Fruit fly (Drosophila melanogaster) whole organism, embryonic: ENCODE results near the gene LSm3.

Experiments
- BEAF-32 ChIP-seq: fragments of 200-800 bp; sonication (Bioruptor generic); optimal IDR thresholded peaks from 3 replicates; lab custom pipeline; 2017; ENCODE audit warnings: missing biosample characterization, missing genetic modification characterization, mild to moderate bottlenecking, moderate library complexity, missing genetic modification reagents
- CG10267 ChIP-seq: fragments of 200-800 bp; sonication (Bioruptor generic); optimal IDR thresholded peaks from 2 replicates; lab custom pipeline; 2018; ENCODE audit warnings: missing biosample characterization, mild to moderate bottlenecking, missing genetic modification characterization, moderate library complexity
- CG11504 ChIP-seq: fragments of 200-800 bp; sonication (Bioruptor generic); optimal IDR thresholded peaks from 3 replicates; lab custom pipeline; 2019; ENCODE audit warnings: missing biosample characterization, mild to moderate bottlenecking, missing genetic modification characterization, moderate library complexity
- CG12744 ChIP-seq: fragments of 200-800 bp; sonication (Bioruptor generic); optimal IDR thresholded peaks from 2 replicates; lab custom pipeline; 2016; ENCODE audit warnings: missing biosample characterization, missing genetic modification characterization
- CG14860 ChIP-seq: fragments of 200-800 bp; sonication (Bioruptor generic); IDR thresholded peaks from 3 replicates; pipeline ENCODE4 v1.3.6; 2022; ENCODE audit warnings: missing biosample characterization, missing genetic modification characterization; ENCODE audit not compliant: partially characterized antibody
- CG16779 ChIP-seq: fragments of 200-800 bp; sonication (Bioruptor generic); IDR thresholded peaks from 2 replicates; pipeline ENCODE4 v1.3.6; 2022; ENCODE audit warnings: missing biosample characterization, missing genetic modification characterization
- CG17186 ChIP-seq: fragments of 200-800 bp; sonication (Bioruptor generic); optimal IDR thresholded peaks from 3 replicates; lab custom pipeline; 2017; ENCODE audit warnings: missing biosample characterization, missing genetic modification reagents, missing genetic modification characterization
- CG17829 ChIP-seq: fragments of 200-800 bp; optimal IDR thresholded peaks from 2 replicates; lab custom pipeline; 2019; ENCODE audit warnings: missing biosample characterization, mild to moderate bottlenecking, missing genetic modification characterization, moderate library complexity
- CG18476 ChIP-seq: fragments of 200-800 bp; sonication (Bioruptor generic); optimal IDR thresholded peaks from 2 replicates; lab custom pipeline; 2016; ENCODE audit warnings: missing biosample characterization, mild to moderate bottlenecking, missing genetic modification characterization
- CG2202 ChIP-seq: fragments of 200-800 bp; sonication (Bioruptor generic); optimal IDR thresholded peaks from 2 replicates; lab custom pipeline; 2018; ENCODE audit warnings: missing biosample characterization, mild to moderate bottlenecking, missing genetic modification characterization
- CG30020 ChIP-seq: fragments of 200-800 bp; optimal IDR thresholded peaks from 2 replicates; lab custom pipeline; 2019; ENCODE audit warnings: missing biosample characterization, mild to moderate bottlenecking, missing genetic modification characterization, moderate library complexity
- CG32767 ChIP-seq: fragments of 200-800 bp; sonication (Bioruptor generic); IDR thresholded peaks from 2 replicates; pipeline ENCODE4 v1.3.6; 2022; ENCODE audit warnings: missing biosample characterization, missing genetic modification characterization
- CG4328 ChIP-seq: fragments of 200-800 bp; sonication (Bioruptor generic); optimal IDR thresholded peaks from 3 replicates; lab custom pipeline; 2017; ENCODE audit warnings: missing biosample characterization, missing genetic modification reagents, missing genetic modification characterization
- CG43689 ChIP-seq: fragments of 200-800 bp; sonication (Bioruptor generic); IDR thresholded peaks from 2 replicates; pipeline ENCODE4 v1.3.6; 2022; ENCODE audit warnings: missing biosample characterization, missing genetic modification characterization
- CG4404 ChIP-seq: fragments of 200-800 bp; sonication (Bioruptor generic); IDR thresholded peaks from 2 replicates; pipeline ENCODE4 v1.3.6; 2022; ENCODE audit warnings: missing biosample characterization, missing genetic modification characterization
- CG6254 ChIP-seq: fragments of 200-800 bp; sonication (Bioruptor generic); optimal IDR thresholded peaks from 3 replicates; lab custom pipeline; 2017; ENCODE audit warnings: mild to moderate bottlenecking, missing biosample characterization, missing genetic modification reagents, missing genetic modification characterization
- CG9609 ChIP-seq: fragments of 200-800 bp; sonication (Bioruptor generic); optimal IDR thresholded peaks from 3 replicates; lab custom pipeline; 2016; ENCODE audit warnings: missing biosample characterization, missing genetic modification characterization
- CkIIα-i1 ChIP-seq: fragments of 200-800 bp; sonication (Bioruptor generic); IDR thresholded peaks from 2 replicates; pipeline ENCODE4 v1.3.6; 2022; ENCODE audit warnings: missing biosample characterization, missing genetic modification characterization
- D19B ChIP-seq: fragments of 200-800 bp; sonication (Bioruptor generic); optimal IDR thresholded peaks from 2 replicates; lab custom pipeline; 2017; ENCODE audit warnings: missing biosample characterization, mild to moderate bottlenecking, missing genetic modification characterization
- Dip3 ChIP-seq: fragments of 200-800 bp; sonication (Bioruptor generic); optimal IDR thresholded peaks from 3 replicates; lab custom pipeline; 2016; ENCODE audit warnings: missing biosample characterization, missing genetic modification characterization
- Dp ChIP-seq: fragments of 200-800 bp; sonication (Bioruptor generic); optimal IDR thresholded peaks from 2 replicates; lab custom pipeline; 2018; ENCODE audit warnings: missing biosample characterization, mild to moderate bottlenecking, missing genetic modification characterization, moderate library complexity
- Dref ChIP-seq: fragments of 200-800 bp; sonication (Bioruptor generic); IDR thresholded peaks from 2 replicates; pipeline ENCODE4 v1.3.6; 2022; ENCODE audit warnings: missing biosample characterization, missing genetic modification characterization
- HLH4C ChIP-seq: fragments of 200-800 bp; sonication (Bioruptor generic); IDR thresholded peaks from 3 replicates; pipeline ENCODE4 v1.3.6; 2022; ENCODE audit warnings: missing biosample characterization, missing genetic modification characterization; ENCODE audit not compliant: partially characterized antibody
- HLH54F ChIP-seq: fragments of 200-800 bp; sonication (Bioruptor generic); optimal IDR thresholded peaks from 3 replicates; lab custom pipeline; 2016; ENCODE audit warnings: missing biosample characterization, missing genetic modification characterization
- HmgD ChIP-seq: fragments of 200-800 bp; sonication (Bioruptor generic); optimal IDR thresholded peaks from 3 replicates; lab custom pipeline; 2016; ENCODE audit warnings: missing biosample characterization, missing genetic modification characterization
- Hr3 ChIP-seq: fragments of 200-800 bp; sonication (Bioruptor generic); optimal IDR thresholded peaks from 3 replicates; lab custom pipeline; 2016; ENCODE audit warnings: missing biosample characterization, missing genetic modification characterization
- Hr78 ChIP-seq, 2 experiments: fragments of 200-800 bp in 1 of 2; fragments of >200 bp in 1 of 2; sonication (Bioruptor generic) in 1 of 2; optimal IDR thresholded peaks; 2 replicates each; lab custom pipeline; 2017 to 2019; ENCODE audit warnings: missing biosample characterization in 2 of 2, missing genetic modification characterization in 2 of 2, mild to moderate bottlenecking in 1 of 2, moderate library complexity in 1 of 2
- Meics ChIP-seq: fragments of 200-800 bp; sonication (Bioruptor generic); optimal IDR thresholded peaks from 2 replicates; lab custom pipeline; 2017; ENCODE audit warnings: missing biosample characterization, mild to moderate bottlenecking, missing genetic modification characterization
- Mes4 ChIP-seq: fragments of 200-800 bp; sonication (Bioruptor generic); optimal IDR thresholded peaks from 2 replicates; lab custom pipeline; 2016; ENCODE audit warnings: missing biosample characterization, missing genetic modification characterization
- Nf-YC ChIP-seq: fragments of 200-800 bp; optimal IDR thresholded peaks from 3 replicates; lab custom pipeline; 2019; ENCODE audit warnings: missing biosample characterization, mild to moderate bottlenecking, missing genetic modification characterization, moderate library complexity
- Oli ChIP-seq: fragments of 200-800 bp; sonication (Bioruptor generic); optimal IDR thresholded peaks from 2 replicates; lab custom pipeline; 2018; ENCODE audit warnings: missing biosample characterization, mild to moderate bottlenecking, missing genetic modification characterization, moderate library complexity
- Sin3A ChIP-seq: fragments of >200 bp; optimal IDR thresholded peaks from 2 replicates; lab custom pipeline; 2018
- Sox102F ChIP-seq: fragments of 200-800 bp; sonication (Bioruptor generic); optimal IDR thresholded peaks from 2 replicates; lab custom pipeline; 2018; ENCODE audit warnings: missing biosample characterization, mild to moderate bottlenecking, missing genetic modification characterization, moderate library complexity
- Ssrp ChIP-seq: fragments of 200-800 bp; sonication (Bioruptor generic); optimal IDR thresholded peaks from 2 replicates; lab custom pipeline; 2018; ENCODE audit warnings: missing biosample characterization, mild to moderate bottlenecking, missing genetic modification characterization, moderate library complexity
- Stat92E ChIP-seq, 3 experiments: fragments of >200 bp in 2 of 3; fragments of 200-800 bp in 1 of 3; sonication (Bioruptor generic) in 1 of 3; optimal IDR thresholded peaks; 2 replicates each; lab custom pipeline; 2017 to 2019; ENCODE audit warnings: missing biosample characterization in 3 of 3, missing genetic modification characterization in 3 of 3, mild to moderate bottlenecking in 1 of 3, moderate library complexity in 1 of 3
- ab ChIP-seq: fragments of 200-800 bp; sonication (Bioruptor generic); optimal IDR thresholded peaks from 2 replicates; lab custom pipeline; 2016; ENCODE audit warnings: missing biosample characterization, missing genetic modification characterization
- bbx ChIP-seq: fragments of 200-800 bp; sonication (Bioruptor generic); IDR thresholded peaks from 2 replicates; pipeline ENCODE4 v1.3.6; 2022; ENCODE audit warnings: missing biosample characterization, missing genetic modification characterization; ENCODE audit not compliant: partially characterized antibody
- br ChIP-seq: fragments of >200 bp; optimal IDR thresholded peaks from 2 replicates; lab custom pipeline; 2017
- esg ChIP-seq: fragments of 200-800 bp; sonication (Bioruptor generic); conservative IDR thresholded peaks from 2 replicates; pipeline ENCODE4 v1.3.6; 2022; ENCODE audit warnings: missing biosample characterization, missing genetic modification characterization
- fu2 ChIP-seq: fragments of 200-800 bp; sonication (Bioruptor generic); optimal IDR thresholded peaks from 2 replicates; lab custom pipeline; 2016; ENCODE audit warnings: missing biosample characterization, missing genetic modification characterization
- grau ChIP-seq: fragments of 200-800 bp; optimal IDR thresholded peaks from 3 replicates; lab custom pipeline; 2019; ENCODE audit warnings: missing biosample characterization, mild to moderate bottlenecking, missing genetic modification characterization, moderate library complexity
- grn ChIP-seq: fragments of 200-800 bp; sonication (Bioruptor generic); optimal IDR thresholded peaks from 3 replicates; lab custom pipeline; 2017; ENCODE audit warnings: missing biosample characterization, missing genetic modification characterization
- gsb ChIP-seq: fragments of 200-800 bp; sonication (Bioruptor generic); IDR thresholded peaks from 2 replicates; pipeline ENCODE4 v1.3.6; 2022; ENCODE audit warnings: missing biosample characterization, missing genetic modification characterization
- knrl ChIP-seq: fragments of 200-800 bp; sonication (Bioruptor generic); IDR thresholded peaks from 3 replicates; pipeline ENCODE4 v1.3.6; 2022; ENCODE audit warnings: missing biosample characterization, missing genetic modification characterization; ENCODE audit not compliant: partially characterized antibody
- lov ChIP-seq, 2 experiments: fragments of 200-800 bp in 1 of 2; fragments of >200 bp in 1 of 2; sonication (Bioruptor generic) in 1 of 2; IDR thresholded peaks in 1 of 2; optimal IDR thresholded peaks in 1 of 2; 2 replicates in 1 of 2; 3 replicates in 1 of 2; pipeline versions ENCODE4 v1.3.6 to Lab custom; 2017 to 2022; ENCODE audit warnings: missing biosample characterization in 1 of 2, missing genetic modification characterization in 1 of 2
- pum ChIP-seq: fragments of 200-800 bp; sonication (Bioruptor generic); optimal IDR thresholded peaks from 2 replicates; lab custom pipeline; 2016; ENCODE audit warnings: missing biosample characterization, missing genetic modification characterization
- stc ChIP-seq: fragments of 200-800 bp; sonication (Bioruptor generic); IDR thresholded peaks from 2 replicates; pipeline ENCODE4 v1.3.6; 2022; ENCODE audit warnings: missing biosample characterization, missing genetic modification characterization
- toy ChIP-seq: fragments of 200-800 bp; sonication (Bioruptor generic); IDR thresholded peaks from 2 replicates; pipeline ENCODE4 v1.3.6; 2022; ENCODE audit warnings: missing biosample characterization, missing genetic modification characterization
- twi ChIP-seq: fragments of 200-800 bp; optimal IDR thresholded peaks from 2 replicates; lab custom pipeline; 2019; ENCODE audit warnings: missing biosample characterization, mild to moderate bottlenecking, missing genetic modification characterization, moderate library complexity
- unc-4 ChIP-seq: fragments of 200-800 bp; sonication (Bioruptor generic); IDR thresholded peaks from 2 replicates; pipeline ENCODE4 v1.3.6; 2022; ENCODE audit warnings: missing biosample characterization, missing genetic modification characterization; ENCODE audit not compliant: partially characterized antibody
- vfl ChIP-seq: fragments of 200-800 bp; sonication (Bioruptor generic); optimal IDR thresholded peaks from 2 replicates; lab custom pipeline; 2016; ENCODE audit warnings: missing biosample characterization, missing genetic modification characterization

The LSm3 gene

dm6 chr3R:23996224-23996623 is at the start of gene LSm3 (continued):
- TF ChIP-seq Meics (GFP tag; lab: Kevin White, UChicago) (no peak), Sox102F (GFP tag; lab: Kevin White, UChicago) (no peak), esg (GFP tag; lab: Robert Waterston, UW) (no peak), CG30020 (tag; lab: Kevin White, UChicago) (no peak), HLH54F (no peak), Hr78 (GFP tag; optimal IDR thresholded peaks at IDR 0.05; lab: Kevin White, UChicago) (no peak), CG2202 (tag; lab: Kevin White, UChicago) (no peak), Oli (tag; lab: Kevin White, UChicago) (no peak), Dp (GFP tag; lab: Kevin White, UChicago) (peak; percentile 44), HmgD (no peak), br (lab: Kevin White, UChicago) (no peak), Hr3 (GFP tag; lab: Kevin White, UChicago) (no peak), CG43689 (GFP tag; lab: Robert Waterston, UW) (no peak), CG10267 (tag; lab: Kevin White, UChicago) (peak; percentile 85), CG14860 (no peak), CG11504 (tag; lab: Kevin White, UChicago) (no peak), ab (no peak), Ssrp (no peak), CG9609 (GFP tag; lab: Kevin White, UChicago) (no peak), CG17186 (GFP tag; lab: Kevin White, UChicago) (peak; percentile 99), CG16779 (no peak), vfl (GFP tag; lab: Kevin White, UChicago) (no peak), CkIIα-i1 (GFP tag; lab: Robert Waterston, UW) (no peak), pum (GFP tag; lab: Kevin White, UChicago) (no peak), CG18476 (GFP tag; lab: Kevin White, UChicago) (no peak), toy (GFP tag; lab: Robert Waterston, UW) (no peak), D19B (GFP tag; lab: Kevin White, UChicago) (no peak), knrl (GFP tag; lab: Robert Waterston, UW) (no peak), grau (tag; lab: Kevin White, UChicago) (no peak), fu2 (GFP tag; lab: Kevin White, UChicago) (no peak), Mes4 (no peak), CG6254 (no peak), CG17829 (tag; lab: Kevin White, UChicago) (no peak), BEAF-32 (GFP tag; lab: Kevin White, UChicago) (peak; percentile 23), Stat92E (GFP tag; optimal IDR thresholded peaks at IDR 0.05; lab: Kevin White, UChicago) (no peak), CG4404 (GFP tag; lab: Robert Waterston, UW) (no peak), Sin3A (lab: Kevin White, UChicago) (peak; percentile 29), HLH4C (GFP tag; lab: Robert Waterston, UW) (no peak), lov (optimal IDR thresholded peaks at IDR 0.05; lab: Kevin White, UChicago) (no peak), lov (GFP tag; IDR thresholded peaks at IDR 0.05; lab: Robert Waterston, UW) (no peak), Dref (GFP tag; lab: Robert Waterston, UW) (peak; percentile 34; the same call in 1 of the 2 replicates), twi (tag; lab: Kevin White, UChicago) (no peak), CG12744 (GFP tag; lab: Kevin White, UChicago) (no peak), unc-4 (GFP tag; lab: Robert Waterston, UW) (no peak), Dip3 (GFP tag; lab: Kevin White, UChicago) (no peak), stc (GFP tag; lab: Robert Waterston, UW) (no peak), CG4328 (GFP tag; lab: Kevin White, UChicago) (no peak), CG32767 (GFP tag; lab: Robert Waterston, UW) (no peak), Nf-YC (no peak), bbx (no peak), gsb (GFP tag; lab: Robert Waterston, UW) (no peak), grn (GFP tag; lab: Kevin White, UChicago) (no peak)
